Worm (Caenorhabditis elegans): ENCODE results near the gene F54H5.14.

Gene F54H5.14

ce11 chrII:6625302-6625701 is at the start of gene F54H5.14:
F54H5.14 (minus strand) TSS chrII:6625402.
- TF ChIP-seq nhr-20 (tag; optimal IDR thresholded peaks at IDR 0.05) = no peak
- TF ChIP-seq egl-27 (tag; optimal IDR thresholded peaks at IDR 0.05) = no peak
- TF ChIP-seq fkh-10 (GFP tag; optimal IDR thresholded peaks at IDR 0.05) = no peak
- TF ChIP-seq mab-9 (GFP tag; IDR thresholded peaks at IDR 0.05) = no peak
- no peak for TF ChIP-seq mef-2 (tag; optimal IDR thresholded peaks at IDR 0.05)
- no peak for TF ChIP-seq nhr-237 (tag; optimal IDR thresholded peaks at IDR 0.05)
- no peak for TF ChIP-seq nhr-76 (tag; optimal IDR thresholded peaks at IDR 0.05)
- TF ChIP-seq nhr-12 (tag; optimal IDR thresholded peaks at IDR 0.05) = no peak

ce11 chrII:6673894-6674293 is 48.7 kb upstream of the F54H5.14 start, which contains the start of gene H43E16.1:
H43E16.1 (plus strand) TSS chrII:6674268.
- TF ChIP-seq efl-1 (optimal IDR thresholded peaks at IDR 0.05) = no peak
- TF ChIP-seq efl-1 (GFP tag; optimal IDR thresholded peaks at IDR 0.05 in 1 of 2) = peak in 1 of 2 experiments; percentile 43
- TF ChIP-seq ceh-88 (GFP tag; IDR thresholded peaks at IDR 0.05) = no peak
- no peak for TF ChIP-seq rnt-1 (tag; optimal IDR thresholded peaks at IDR 0.05)
- no peak for TF ChIP-seq nhr-76 (tag; optimal IDR thresholded peaks at IDR 0.05)
- TF ChIP-seq Y116A8C.19 (tag; optimal IDR thresholded peaks at IDR 0.05; ENCODE audit: borderline replicate concordance) = no peak
- no peak for TF ChIP-seq F16B12.6 (tag; optimal IDR thresholded peaks at IDR 0.05)
- no peak for TF ChIP-seq fkh-8 (tag; optimal IDR thresholded peaks at IDR 0.05)
- peak; percentile 72 for TF ChIP-seq elt-2 (tag; optimal IDR thresholded peaks at IDR 0.05)
- no peak for TF ChIP-seq unc-98 (GFP tag; IDR thresholded peaks at IDR 0.05)
- no peak for TF ChIP-seq dsc-1 (tag; optimal IDR thresholded peaks at IDR 0.05)
- no peak for TF ChIP-seq fos-1 (tag; optimal IDR thresholded peaks at IDR 0.05)

- TF ChIP-seq irx-1 (tag; optimal IDR thresholded peaks at IDR 0.05) (no peak), pqm-1 (tag; optimal IDR thresholded peaks at IDR 0.05) (no peak), zip-4 (GFP tag; optimal IDR thresholded peaks at IDR 0.05) (no peak), lsy-2 (tag; optimal IDR thresholded peaks at IDR 0.05) (no peak), sox-4 (tag; optimal IDR thresholded peaks at IDR 0.05) (no peak), hlh-4 (tag; optimal IDR thresholded peaks at IDR 0.05) (no peak), vab-15 (tag; optimal IDR thresholded peaks at IDR 0.05) (no peak), unc-98 (GFP tag; IDR thresholded peaks at IDR 0.05) (no peak), C34B4.2 (tag; optimal IDR thresholded peaks at IDR 0.05) (no peak), ceh-88 (GFP tag; IDR thresholded peaks at IDR 0.05) (no peak), nhr-84 (tag; optimal IDR thresholded peaks at IDR 0.05) (no peak), nhr-28 (tag; optimal IDR thresholded peaks at IDR 0.05) (no peak), lin-13 (GFP tag; optimal IDR thresholded peaks at IDR 0.05) (no peak), C16A3.4 (tag; optimal IDR thresholded peaks at IDR 0.05) (no peak)
Observed at ce11 chrII:6668496-6668895, 43.3 kb upstream of the F54H5.14 start.

- TF ChIP-seq nhr-11 (tag; optimal IDR thresholded peaks at IDR 0.05) (no peak), C04F5.9 (tag; optimal IDR thresholded peaks at IDR 0.05) (no peak), efl-1 (optimal IDR thresholded peaks at IDR 0.05) (no peak), efl-1 (GFP tag; optimal IDR thresholded peaks at IDR 0.05 in 1 of 2) (peak in 1 of 2 experiments; percentile 20)
Observed at ce11 chrII:6667534-6667933, 42.3 kb upstream of the F54H5.14 start.

ce11 chrII:6666598-6666997 is 41.4 kb upstream of the F54H5.14 start, which contains the start of gene T19D12.1:
T19D12.1 (plus strand) TSS chrII:6666898.
- TF ChIP-seq nhr-71 (tag; optimal IDR thresholded peaks at IDR 0.05) (no peak), egl-13 (tag; optimal IDR thresholded peaks at IDR 0.05) (no peak), lin-13 (GFP tag; optimal IDR thresholded peaks at IDR 0.05) (no peak), unc-30 (tag; optimal IDR thresholded peaks at IDR 0.05) (no peak), lin-15B (tag; optimal IDR thresholded peaks at IDR 0.05) (no peak), pqm-1 (tag; optimal IDR thresholded peaks at IDR 0.05) (no peak), aly-2 (tag; optimal IDR thresholded peaks at IDR 0.05) (no peak), xbp-1 (tag; optimal IDR thresholded peaks at IDR 0.05) (no peak), hpl-2 (GFP tag; optimal IDR thresholded peaks at IDR 0.05) (no peak), swsn-7 (tag; optimal IDR thresholded peaks at IDR 0.05) (no peak), unc-98 (GFP tag; IDR thresholded peaks at IDR 0.05) (no peak), lsy-2 (tag; optimal IDR thresholded peaks at IDR 0.05) (no peak), fkh-10 (GFP tag; optimal IDR thresholded peaks at IDR 0.05) (no peak)
